Worm (Caenorhabditis elegans) whole organism, L2 larva: ENCODE data around the gene atad-3.

Source experiments
- blmp-1 ChIP-seq: sonication (generic microtip); optimal IDR thresholded peaks from 2 replicates; lab custom pipeline; 2017; ENCODE audit warnings: missing genetic modification characterization, mild to moderate bottlenecking, missing compliant biosample characterization, antibody characterized with exemption, moderate library complexity; ENCODE audit not compliant: insufficient read depth
- crh-2 ChIP-seq: sonication (generic microtip); optimal IDR thresholded peaks from 2 replicates; lab custom pipeline; 2017; ENCODE audit warnings: missing biosample characterization, missing genetic modification characterization
- dmd-4 ChIP-seq: sonication (generic microtip); optimal IDR thresholded peaks from 2 replicates; lab custom pipeline; 2017; ENCODE audit warnings: missing biosample characterization, missing genetic modification characterization
- lin-11 ChIP-seq: fragments of 150-350 bp; sonication (generic microtip); optimal IDR thresholded peaks from 2 replicates; lab custom pipeline; 2014; ENCODE audit warnings: missing biosample characterization, missing genetic modification characterization, inconsistent platforms, mixed read lengths
- lin-39 ChIP-seq: fragments of 150-350 bp; optimal IDR thresholded peaks from 2 replicates; lab custom pipeline; 2014; ENCODE audit warnings: missing biosample characterization, missing genetic modification reagents, missing genetic modification characterization
- nhr-10 ChIP-seq: sonication (generic microtip); optimal IDR thresholded peaks from 2 replicates; lab custom pipeline; 2017; ENCODE audit warnings: missing biosample characterization, missing genetic modification characterization
- nhr-11 ChIP-seq: fragments of 150-350 bp; optimal IDR thresholded peaks from 2 replicates; lab custom pipeline; 2014; ENCODE audit warnings: missing biosample characterization, missing genetic modification characterization
- nhr-23 ChIP-seq: fragments of 150-350 bp; optimal IDR thresholded peaks from 2 replicates; lab custom pipeline; 2014; ENCODE audit warnings: missing biosample characterization, missing genetic modification reagents, missing genetic modification characterization
- nhr-25 ChIP-seq: fragments of 150-350 bp; sonication (generic microtip); optimal IDR thresholded peaks from 3 replicates; lab custom pipeline; 2014; ENCODE audit warnings: missing biosample characterization, missing genetic modification characterization
- skn-1 ChIP-seq: sonication (generic microtip); optimal IDR thresholded peaks from 2 replicates; lab custom pipeline; 2017; ENCODE audit warnings: missing biosample characterization, missing genetic modification characterization
- sma-9 ChIP-seq, 2 experiments: fragments of 150-350 bp in 1 of 2; sonication (generic microtip) in 1 of 2; optimal IDR thresholded peaks; 2 replicates each; lab custom pipeline; 2014 to 2016; ENCODE audit warnings: missing genetic modification characterization in 2 of 2, mild to moderate bottlenecking in 1 of 2, missing biosample characterization in 1 of 2, missing compliant biosample characterization in 1 of 2, missing genetic modification reagents in 1 of 2, moderate library complexity in 1 of 2
- snpc-4 ChIP-seq: fragments of 150-350 bp; optimal IDR thresholded peaks from 2 replicates; lab custom pipeline; 2014; ENCODE audit warnings: missing biosample characterization, missing genetic modification characterization
- unc-62 ChIP-seq: fragments of 150-350 bp; optimal IDR thresholded peaks from 2 replicates; lab custom pipeline; 2014; ENCODE audit warnings: missing biosample characterization, missing genetic modification reagents, missing genetic modification characterization
- ztf-11 ChIP-seq: sonication (generic microtip); optimal IDR thresholded peaks from 2 replicates; lab custom pipeline; 2017; ENCODE audit warnings: missing biosample characterization, missing genetic modification characterization

DNA sequence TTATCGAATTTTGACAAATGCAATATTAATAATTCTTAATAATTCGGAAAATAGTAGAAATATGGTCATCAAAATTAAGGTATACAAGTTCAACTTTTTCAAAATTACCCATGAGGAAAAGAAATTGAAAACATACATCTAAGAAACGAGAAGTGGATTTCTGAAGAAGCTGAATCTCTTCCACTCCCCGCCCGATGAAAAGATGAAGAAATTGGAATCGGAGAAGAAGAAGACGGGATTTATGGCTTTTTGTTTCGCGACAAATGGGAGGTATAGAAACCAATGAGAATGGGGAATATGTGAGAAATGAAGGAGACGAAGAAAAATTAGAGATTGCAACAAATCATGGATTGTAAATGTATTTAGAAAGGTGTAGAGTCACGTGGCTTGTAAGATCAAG, 45.7 kb upstream of the atad-3 start:
- TF ChIP-seq sma-9 (GFP tag; optimal IDR thresholded peaks at IDR 0.05; lab: Kevin White, UChicago) (no peak), sma-9 (tag; optimal IDR thresholded peaks at IDR 0.05; lab: Kevin White, UChicago) (no peak), snpc-4 (tag; lab: Kevin White, UChicago) (no peak), nhr-25 (tag; lab: Kevin White, UChicago) (no peak), crh-2 (no peak), nhr-23 (no peak), dmd-4 (tag; lab: Kevin White, UChicago) (no peak), blmp-1 (no peak), nhr-11 (no peak), ztf-11 (tag; lab: Kevin White, UChicago) (no peak), nhr-10 (tag; lab: Kevin White, UChicago) (no peak), unc-62 (GFP tag; lab: Kevin White, UChicago) (no peak), lin-39 (no peak), skn-1 (tag; lab: Kevin White, UChicago) (no peak), lin-11 (tag; lab: Kevin White, UChicago) (no peak)
